Worm (Caenorhabditis elegans) whole organism, L2 larva: Measurements from ENCODE around the gene cyp-33D1.

ENCODE experiments used
- R02D3.7 ChIP-seq: fragments of 150-350 bp; optimal IDR thresholded peaks from 2 replicates; lab custom pipeline; 2014; ENCODE audit warnings: missing biosample characterization, missing genetic modification characterization
- ama-1 ChIP-seq: fragments of 150-350 bp; optimal IDR thresholded peaks from 2 replicates; lab custom pipeline; 2018; ENCODE audit warnings: inconsistent platforms
- blmp-1 ChIP-seq: sonication (generic microtip); optimal IDR thresholded peaks from 2 replicates; lab custom pipeline; 2017; ENCODE audit warnings: missing genetic modification characterization, mild to moderate bottlenecking, missing compliant biosample characterization, antibody characterized with exemption, moderate library complexity; ENCODE audit not compliant: insufficient read depth
- dmd-4 ChIP-seq: sonication (generic microtip); optimal IDR thresholded peaks from 2 replicates; lab custom pipeline; 2017; ENCODE audit warnings: missing biosample characterization, missing genetic modification characterization
- elt-3 ChIP-seq: sonication (generic microtip); optimal IDR thresholded peaks from 2 replicates; lab custom pipeline; 2017; ENCODE audit warnings: missing biosample characterization, missing genetic modification characterization
- lin-13 ChIP-seq: fragments of 150-350 bp; optimal IDR thresholded peaks from 2 replicates; lab custom pipeline; 2014; ENCODE audit warnings: missing biosample characterization, missing genetic modification reagents, missing genetic modification characterization
- lin-39 ChIP-seq: fragments of 150-350 bp; optimal IDR thresholded peaks from 2 replicates; lab custom pipeline; 2014; ENCODE audit warnings: missing biosample characterization, missing genetic modification reagents, missing genetic modification characterization
- lsy-2 ChIP-seq, 2 experiments: fragments of 150-350 bp in 1 of 2; sonication (generic microtip) in 1 of 2; optimal IDR thresholded peaks; 2 replicates each; lab custom pipeline; 2014 to 2017; ENCODE audit warnings: missing biosample characterization in 2 of 2, missing genetic modification characterization in 2 of 2
- nhr-11 ChIP-seq: fragments of 150-350 bp; optimal IDR thresholded peaks from 2 replicates; lab custom pipeline; 2014; ENCODE audit warnings: missing biosample characterization, missing genetic modification characterization
- nhr-237 ChIP-seq: fragments of 150-350 bp; optimal IDR thresholded peaks from 2 replicates; lab custom pipeline; 2014; ENCODE audit warnings: missing biosample characterization, missing genetic modification characterization
- snpc-4 ChIP-seq: fragments of 150-350 bp; optimal IDR thresholded peaks from 2 replicates; lab custom pipeline; 2014; ENCODE audit warnings: missing biosample characterization, missing genetic modification characterization
- unc-39 ChIP-seq: fragments of 150-350 bp; optimal IDR thresholded peaks from 2 replicates; lab custom pipeline; 2014; ENCODE audit warnings: missing biosample characterization, missing genetic modification characterization
- unc-55 ChIP-seq: fragments of 150-350 bp; sonication (generic microtip); optimal IDR thresholded peaks from 3 replicates; lab custom pipeline; 2014; ENCODE audit warnings: missing biosample characterization, missing genetic modification reagents, missing genetic modification characterization
- ztf-4 ChIP-seq: fragments of 150-350 bp; optimal IDR thresholded peaks from 2 replicates; lab custom pipeline; 2014; ENCODE audit warnings: missing biosample characterization, missing genetic modification characterization

DNA sequence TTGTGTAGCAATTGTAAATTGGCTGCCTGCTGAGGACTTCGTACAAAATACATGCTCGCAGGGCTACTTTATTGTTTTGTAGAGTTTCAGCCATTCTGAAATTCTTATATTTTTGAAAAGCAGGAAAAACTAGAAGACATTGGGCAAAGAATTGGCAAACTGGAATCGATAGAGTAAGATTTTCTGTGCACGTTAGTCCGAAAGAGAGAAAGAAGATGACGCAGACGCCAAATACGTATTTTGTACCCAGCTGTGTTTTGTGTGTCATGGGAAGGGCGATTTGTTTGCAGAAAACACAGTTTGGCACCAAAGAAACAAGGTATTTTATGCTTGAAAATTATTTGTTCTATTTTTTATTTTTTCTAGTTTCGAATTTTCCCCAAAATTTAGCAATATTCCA, 48.3 kb downstream of the cyp-33D1 start, which contains the start of gene fbxa-143:
- TF ChIP-seq ama-1 (lab: Kevin White, UChicago) (no peak), nhr-11 (no peak), R02D3.7 (no peak), blmp-1 (tag; lab: Kevin White, UChicago) (no peak), ztf-4 (tag; lab: Kevin White, UChicago) (no peak), lin-13 (GFP tag; lab: Kevin White, UChicago) (no peak), lsy-2 (tag; optimal IDR thresholded peaks at IDR 0.05; lab: Kevin White, UChicago) (no peak), unc-39 (tag; lab: Kevin White, UChicago) (no peak), lin-39 (no peak), snpc-4 (tag; lab: Kevin White, UChicago) (no peak), dmd-4 (no peak), nhr-237 (tag; lab: Kevin White, UChicago) (no peak), unc-55 (GFP tag; lab: Kevin White, UChicago) (no peak), elt-3 (tag; lab: Kevin White, UChicago) (no peak)
